Fruit fly (Drosophila melanogaster) whole organism, embryonic: ENCODE results near the gene CG15306.
A peak's percentile ranks its signal among the peaks of the same experiment; 100 is the strongest.

Experiments
- Abd-B ChIP-seq: fragments of 200-800 bp; sonication (Bioruptor generic); optimal IDR thresholded peaks from 2 replicates; lab custom pipeline; 2018; ENCODE audit warnings: missing biosample characterization, mild to moderate bottlenecking, missing genetic modification characterization, moderate library complexity
- BEAF-32 ChIP-seq: fragments of 200-800 bp; sonication (Bioruptor generic); optimal IDR thresholded peaks from 3 replicates; lab custom pipeline; 2017; ENCODE audit warnings: missing biosample characterization, missing genetic modification characterization, mild to moderate bottlenecking, moderate library complexity, missing genetic modification reagents
- Bgb ChIP-seq: fragments of 200-800 bp; sonication (Bioruptor generic); IDR thresholded peaks from 2 replicates; pipeline ENCODE4 v1.3.6; 2022; ENCODE audit warnings: missing biosample characterization, missing genetic modification characterization; ENCODE audit not compliant: partially characterized antibody
- CG10267 ChIP-seq: fragments of 200-800 bp; sonication (Bioruptor generic); optimal IDR thresholded peaks from 2 replicates; lab custom pipeline; 2018; ENCODE audit warnings: missing biosample characterization, mild to moderate bottlenecking, missing genetic modification characterization, moderate library complexity
- CG11723 ChIP-seq: fragments of 200-800 bp; sonication (Bioruptor generic); optimal IDR thresholded peaks from 2 replicates; lab custom pipeline; 2017; ENCODE audit warnings: missing biosample characterization, mild to moderate bottlenecking, missing genetic modification characterization
- CG12299 ChIP-seq: fragments of 200-800 bp; sonication (Bioruptor generic); optimal IDR thresholded peaks from 2 replicates; lab custom pipeline; 2018; ENCODE audit warnings: missing biosample characterization, mild to moderate bottlenecking, missing genetic modification characterization
- CG12391 ChIP-seq: fragments of 200-800 bp; sonication (Bioruptor generic); optimal IDR thresholded peaks from 3 replicates; lab custom pipeline; 2018; ENCODE audit warnings: missing biosample characterization, mild to moderate bottlenecking, missing genetic modification characterization, moderate library complexity
- CG12744 ChIP-seq: fragments of 200-800 bp; sonication (Bioruptor generic); optimal IDR thresholded peaks from 2 replicates; lab custom pipeline; 2016; ENCODE audit warnings: missing biosample characterization, missing genetic modification characterization
- CG12769 ChIP-seq: fragments of 200-800 bp; sonication (Bioruptor generic); optimal IDR thresholded peaks from 2 replicates; lab custom pipeline; 2019; ENCODE audit warnings: missing biosample characterization, mild to moderate bottlenecking, missing genetic modification characterization, moderate library complexity
- CG13775 ChIP-seq: fragments of 200-800 bp; sonication (Bioruptor generic); optimal IDR thresholded peaks from 3 replicates; lab custom pipeline; 2017; ENCODE audit warnings: missing biosample characterization, mild to moderate bottlenecking, missing genetic modification characterization
- CG15514 ChIP-seq: fragments of 200-800 bp; sonication (Bioruptor generic); optimal IDR thresholded peaks from 3 replicates; lab custom pipeline; 2017; ENCODE audit warnings: missing biosample characterization, missing genetic modification characterization, mild to moderate bottlenecking, moderate library complexity, missing genetic modification reagents
- CG15601 ChIP-seq: fragments of 200-800 bp; sonication (Bioruptor generic); optimal IDR thresholded peaks from 3 replicates; lab custom pipeline; 2019; ENCODE audit warnings: missing biosample characterization, mild to moderate bottlenecking, missing genetic modification characterization, moderate library complexity
- CG17328 ChIP-seq: fragments of 200-800 bp; sonication (Bioruptor generic); IDR thresholded peaks from 2 replicates; pipeline ENCODE4 v1.3.6; 2022; ENCODE audit warnings: missing biosample characterization, missing genetic modification characterization
- CG17829 ChIP-seq: fragments of 200-800 bp; optimal IDR thresholded peaks from 2 replicates; lab custom pipeline; 2019; ENCODE audit warnings: missing biosample characterization, mild to moderate bottlenecking, missing genetic modification characterization, moderate library complexity
- CG2120 ChIP-seq: fragments of 200-800 bp; sonication (Bioruptor generic); optimal IDR thresholded peaks from 3 replicates; lab custom pipeline; 2016; ENCODE audit warnings: missing biosample characterization, missing genetic modification characterization
- CG30020 ChIP-seq: fragments of 200-800 bp; optimal IDR thresholded peaks from 2 replicates; lab custom pipeline; 2019; ENCODE audit warnings: missing biosample characterization, mild to moderate bottlenecking, missing genetic modification characterization, moderate library complexity
- CG34224 ChIP-seq: fragments of 200-800 bp; sonication (Bioruptor generic); IDR thresholded peaks from 3 replicates; pipeline ENCODE4 v1.3.6; 2022; ENCODE audit warnings: missing biosample characterization, missing genetic modification characterization; ENCODE audit not compliant: partially characterized antibody
- CG42726 ChIP-seq: fragments of 200-800 bp; sonication (Bioruptor generic); IDR thresholded peaks from 2 replicates; pipeline ENCODE4 v1.3.6; 2022; ENCODE audit warnings: missing biosample characterization, missing genetic modification characterization; ENCODE audit not compliant: partially characterized antibody
- CG4854 ChIP-seq: fragments of 200-800 bp; sonication (Bioruptor generic); optimal IDR thresholded peaks from 2 replicates; lab custom pipeline; 2016; ENCODE audit warnings: missing biosample characterization, missing genetic modification characterization, inconsistent platforms
- CG6791 ChIP-seq: fragments of 200-800 bp; sonication (Bioruptor generic); IDR thresholded peaks from 3 replicates; pipeline ENCODE4 v1.3.6; 2022; ENCODE audit warnings: missing biosample characterization, missing genetic modification characterization; ENCODE audit not compliant: partially characterized antibody
- Deaf1 ChIP-seq: fragments of 200-800 bp; optimal IDR thresholded peaks from 3 replicates; lab custom pipeline; 2019; ENCODE audit warnings: missing biosample characterization, mild to moderate bottlenecking, missing genetic modification characterization, moderate library complexity
- Dp ChIP-seq: fragments of 200-800 bp; sonication (Bioruptor generic); optimal IDR thresholded peaks from 2 replicates; lab custom pipeline; 2018; ENCODE audit warnings: missing biosample characterization, mild to moderate bottlenecking, missing genetic modification characterization, moderate library complexity
- Dref ChIP-seq: fragments of 200-800 bp; sonication (Bioruptor generic); IDR thresholded peaks from 2 replicates; pipeline ENCODE4 v1.3.6; 2022; ENCODE audit warnings: missing biosample characterization, missing genetic modification characterization
- Ets97D ChIP-seq: fragments of 200-800 bp; sonication (Bioruptor generic); optimal IDR thresholded peaks from 3 replicates; lab custom pipeline; 2016; ENCODE audit warnings: missing biosample characterization, missing genetic modification characterization
- Hsf ChIP-seq: fragments of 200-800 bp; sonication (Bioruptor generic); optimal IDR thresholded peaks from 3 replicates; lab custom pipeline; 2016; ENCODE audit warnings: missing biosample characterization, missing genetic modification characterization
- MESR4 ChIP-seq: fragments of 200-800 bp; sonication (Bioruptor generic); optimal IDR thresholded peaks from 2 replicates; lab custom pipeline; 2018; ENCODE audit warnings: missing biosample characterization, mild to moderate bottlenecking, missing genetic modification characterization, moderate library complexity
- Myb ChIP-seq: fragments of 200-800 bp; sonication (Bioruptor generic); optimal IDR thresholded peaks from 2 replicates; lab custom pipeline; 2016; ENCODE audit warnings: missing biosample characterization, missing genetic modification characterization
- Nf-YC ChIP-seq: fragments of 200-800 bp; optimal IDR thresholded peaks from 3 replicates; lab custom pipeline; 2019; ENCODE audit warnings: missing biosample characterization, mild to moderate bottlenecking, missing genetic modification characterization, moderate library complexity
- Sin3A ChIP-seq: fragments of >200 bp; optimal IDR thresholded peaks from 2 replicates; lab custom pipeline; 2018
- YL-1 ChIP-seq: fragments of 200-800 bp; sonication (Bioruptor generic); optimal IDR thresholded peaks from 3 replicates; lab custom pipeline; 2017; ENCODE audit warnings: missing biosample characterization, mild to moderate bottlenecking, missing genetic modification characterization
- ase ChIP-seq: fragments of 200-800 bp; sonication (Bioruptor generic); IDR thresholded peaks from 3 replicates; pipeline ENCODE4 v1.3.6; 2022; ENCODE audit warnings: missing biosample characterization, missing genetic modification characterization
- bigmax ChIP-seq: fragments of 200-800 bp; sonication (Bioruptor generic); optimal IDR thresholded peaks from 2 replicates; lab custom pipeline; 2018; ENCODE audit warnings: missing biosample characterization, mild to moderate bottlenecking, missing genetic modification characterization
- corto ChIP-seq: fragments of 200-800 bp; sonication (Bioruptor generic); optimal IDR thresholded peaks from 2 replicates; lab custom pipeline; 2016; ENCODE audit warnings: missing biosample characterization, mild to moderate bottlenecking, missing genetic modification characterization, moderate library complexity
- crc ChIP-seq: fragments of 200-800 bp; sonication (Bioruptor generic); optimal IDR thresholded peaks from 2 replicates; lab custom pipeline; 2016; ENCODE audit warnings: missing biosample characterization, missing genetic modification characterization
- crol ChIP-seq: fragments of 200-800 bp; sonication (Bioruptor generic); IDR thresholded peaks from 2 replicates; pipeline ENCODE4 v1.3.6; 2022; ENCODE audit warnings: missing biosample characterization, missing genetic modification characterization
- gfzf ChIP-seq: fragments of 200-800 bp; sonication (Bioruptor generic); optimal IDR thresholded peaks from 2 replicates; lab custom pipeline; 2016; ENCODE audit warnings: missing biosample characterization, mild to moderate bottlenecking, missing genetic modification characterization, moderate library complexity
- gro ChIP-seq: fragments of 200-800 bp; sonication (Bioruptor generic); optimal IDR thresholded peaks from 2 replicates; lab custom pipeline; 2016; ENCODE audit warnings: missing biosample characterization, missing genetic modification characterization
- lab ChIP-seq: fragments of 200-800 bp; sonication (Bioruptor generic); optimal IDR thresholded peaks from 3 replicates; lab custom pipeline; 2017; ENCODE audit warnings: missing biosample characterization, missing genetic modification characterization, mild to moderate bottlenecking, moderate library complexity, missing genetic modification reagents
- nmo ChIP-seq: fragments of 200-800 bp; sonication (Bioruptor generic); optimal IDR thresholded peaks from 2 replicates; lab custom pipeline; 2018; ENCODE audit warnings: missing biosample characterization, mild to moderate bottlenecking, missing genetic modification characterization, moderate library complexity
- pita ChIP-seq: fragments of 200-800 bp; sonication (Bioruptor generic); optimal IDR thresholded peaks from 2 replicates; lab custom pipeline; 2017; ENCODE audit warnings: missing biosample characterization, mild to moderate bottlenecking, missing genetic modification characterization
- ro ChIP-seq: fragments of 200-800 bp; sonication (Bioruptor generic); IDR thresholded peaks from 2 replicates; pipeline ENCODE4 v1.3.6; 2022; ENCODE audit warnings: missing biosample characterization, missing genetic modification characterization
- slbo ChIP-seq: fragments of 200-800 bp; sonication (Bioruptor generic); IDR thresholded peaks from 2 replicates; pipeline ENCODE4 v1.3.6; 2022; ENCODE audit warnings: missing biosample characterization, missing genetic modification characterization
- sna ChIP-seq: fragments of 200-800 bp; sonication (Bioruptor generic); IDR thresholded peaks from 2 replicates; pipeline ENCODE4 v1.3.6; 2022; ENCODE audit warnings: missing biosample characterization, missing genetic modification characterization; ENCODE audit not compliant: partially characterized antibody
- ssp ChIP-seq: fragments of 200-800 bp; sonication (Bioruptor generic); IDR thresholded peaks from 2 replicates; pipeline ENCODE4 v1.3.6; 2022; ENCODE audit warnings: missing biosample characterization, missing genetic modification characterization
- tin ChIP-seq: fragments of 200-800 bp; sonication (Bioruptor generic); optimal IDR thresholded peaks from 3 replicates; lab custom pipeline; 2016; ENCODE audit warnings: missing biosample characterization, missing genetic modification characterization
- trem ChIP-seq: fragments of 200-800 bp; optimal IDR thresholded peaks from 3 replicates; lab custom pipeline; 2019; ENCODE audit warnings: missing biosample characterization, mild to moderate bottlenecking, missing genetic modification characterization, moderate library complexity
- vvl ChIP-seq: fragments of 200-800 bp; sonication (Bioruptor generic); IDR thresholded peaks from 2 replicates; pipeline ENCODE4 v1.3.6; 2022; ENCODE audit warnings: missing biosample characterization, missing genetic modification characterization

Gene CG15306

dm6 chrX:10367801-10368203, 36.2 kb upstream of the CG15306 start, which contains the start of gene CG17841 (continued):
- TF ChIP-seq trem: peak; percentile 74
- TF ChIP-seq CG11723 (GFP tag; lab: Kevin White, UChicago): no peak
- TF ChIP-seq CG42726: no peak
- peak; percentile 65 for TF ChIP-seq CG10267
- TF ChIP-seq CG15514: peak; percentile 66
- TF ChIP-seq Ets97D (GFP tag; lab: Kevin White, UChicago): peak; percentile 40
- peak; percentile 81 for TF ChIP-seq MESR4 (GFP tag; lab: Kevin White, UChicago)
- TF ChIP-seq gfzf (GFP tag; lab: Kevin White, UChicago): peak; percentile 86
- peak; percentile 50 for TF ChIP-seq pita
- TF ChIP-seq BEAF-32 (GFP tag; lab: Kevin White, UChicago): peak; percentile 63
- TF ChIP-seq Sin3A (lab: Kevin White, UChicago): peak; percentile 87
- peak; percentile 43; the same call in 1 of the 3 replicates for TF ChIP-seq CG6791 (GFP tag; lab: Robert Waterston, UW)
- peak; percentile 47; the same call in 1 of the 2 replicates for TF ChIP-seq Bgb
- TF ChIP-seq vvl (GFP tag; lab: Robert Waterston, UW): peak; percentile 37; the same call in 1 of the 2 replicates
- TF ChIP-seq ro (GFP tag; lab: Robert Waterston, UW): no peak
- peak; percentile 81 for TF ChIP-seq Deaf1 (tag; lab: Kevin White, UChicago)
- 0 out of 3 replicates have a peak, but pooled peaks have one; percentile 35 for TF ChIP-seq CG34224
- TF ChIP-seq CG13775 (GFP tag; lab: Kevin White, UChicago): peak; percentile 8
- TF ChIP-seq nmo (GFP tag; lab: Kevin White, UChicago): peak; percentile 46
- peak; percentile 64 for TF ChIP-seq ssp (GFP tag; lab: Robert Waterston, UW)
- peak; percentile 15 for TF ChIP-seq CG12391 (tag; lab: Kevin White, UChicago)
- TF ChIP-seq CG12769 (tag; lab: Kevin White, UChicago): peak; percentile 6
- 0 out of 2 replicates have a peak, but pooled peaks have one; percentile 29 for TF ChIP-seq sna (GFP tag; lab: Robert Waterston, UW)
- peak; percentile 42 for TF ChIP-seq YL-1 (GFP tag; lab: Kevin White, UChicago)
- TF ChIP-seq corto (GFP tag; lab: Kevin White, UChicago): no peak

- TF ChIP-seq Hsf (GFP tag; lab: Kevin White, UChicago): no peak
- TF ChIP-seq CG15601 (tag; lab: Kevin White, UChicago): no peak
- no peak for TF ChIP-seq CG2120 (GFP tag; lab: Kevin White, UChicago)
- no peak for TF ChIP-seq CG4854 (GFP tag; lab: Kevin White, UChicago)
- no peak for TF ChIP-seq Dref (GFP tag; lab: Robert Waterston, UW)
- TF ChIP-seq CG17328 (GFP tag; lab: Robert Waterston, UW): no peak
- no peak for TF ChIP-seq Dp (GFP tag; lab: Kevin White, UChicago)
- TF ChIP-seq ase: no peak
- TF ChIP-seq slbo (GFP tag; lab: Robert Waterston, UW): no peak
- TF ChIP-seq CG12744 (GFP tag; lab: Kevin White, UChicago): no peak
- TF ChIP-seq pita: no peak
- TF ChIP-seq, all 482 proteins: peak for 0
Measured at dm6 chrX:10367372-10367771, 35.8 kb upstream of the CG15306 start, which contains the start of gene CG32679. Gene CG32679, minus strand, starts transcription at chrX:10367472.

dm6 chrX:10365748-10366415, 34.3 kb upstream of the CG15306 start:
- TF ChIP-seq bigmax (GFP tag; lab: Kevin White, UChicago) (no peak), CG12299 (tag; lab: Kevin White, UChicago) (peak; percentile 41), CG34224 (peak; percentile 91), Myb (GFP tag; lab: Kevin White, UChicago) (peak; percentile 65), Nf-YC (tag; lab: Kevin White, UChicago) (peak; percentile 46), crol (GFP tag; lab: Robert Waterston, UW) (no peak), Abd-B (GFP tag; lab: Kevin White, UChicago) (no peak), tin (peak; percentile 2), CG30020 (tag; lab: Kevin White, UChicago) (peak; percentile 13), CG17829 (peak; percentile 3), lab (peak; percentile 14), gro (GFP tag; lab: Kevin White, UChicago) (peak; percentile 33), crc (peak; percentile 10)
